Worm (Caenorhabditis elegans): ENCODE results near the gene ndua-5.

ndua-5 gene

ce11 chrIV:9506251-9506650, 18.4 kb downstream of the ndua-5 start, which contains the start of gene ttr-9:
Gene ttr-9 (minus strand): TSS chrIV:9506351.
- no peak for TF ChIP-seq hpl-2 (GFP tag; optimal IDR thresholded peaks at IDR 0.05)

- TF ChIP-seq swsn-7 (tag; optimal IDR thresholded peaks at IDR 0.05) (no peak), unc-30 (tag; optimal IDR thresholded peaks at IDR 0.05) (no peak), nhr-237 (tag; optimal IDR thresholded peaks at IDR 0.05) (no peak), mep-1 (tag; optimal IDR thresholded peaks at IDR 0.05) (no peak), lin-39 (tag; optimal IDR thresholded peaks at IDR 0.05) (no peak), mef-2 (tag; optimal IDR thresholded peaks at IDR 0.05) (no peak), egl-27 (tag; optimal IDR thresholded peaks at IDR 0.05) (no peak), efl-1 (optimal IDR thresholded peaks at IDR 0.05) (no peak), efl-1 (GFP tag; optimal IDR thresholded peaks at IDR 0.05 in 1 of 2) (peak in 1 of 2 experiments; percentile 69), elt-2 (tag; optimal IDR thresholded peaks at IDR 0.05) (peak; percentile 69), hlh-4 (tag; optimal IDR thresholded peaks at IDR 0.05) (no peak)
Observed at ce11 chrIV:9500100-9500499, 24.6 kb downstream of the ndua-5 start, which contains the start of gene ugt-21. Gene ugt-21 (plus strand): TSS chrIV:9500311.

DNA sequence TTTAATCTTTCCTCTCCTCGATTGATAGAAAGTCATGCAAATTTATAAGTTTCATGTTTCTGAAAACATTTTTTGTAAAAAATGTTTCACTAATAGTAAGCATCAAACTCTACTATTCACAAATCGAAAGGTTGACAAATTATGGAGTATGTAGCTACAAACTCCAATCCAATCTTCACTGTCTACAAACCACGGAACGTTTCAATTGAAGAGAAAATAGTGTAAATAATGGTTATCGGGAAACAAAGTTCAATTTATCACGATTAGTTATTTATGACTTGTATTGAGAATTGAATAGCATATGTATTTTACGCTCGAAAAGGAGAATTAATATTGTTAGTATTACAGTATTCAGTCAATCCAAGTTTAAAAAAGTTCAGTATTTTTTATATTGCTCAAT, 25.1 kb downstream of the ndua-5 start:
- no peak for TF ChIP-seq vab-15 (tag; optimal IDR thresholded peaks at IDR 0.05)
- TF ChIP-seq nhr-85 (tag), result no peak
- TF ChIP-seq fkh-8 (tag; optimal IDR thresholded peaks at IDR 0.05), result no peak
- TF ChIP-seq xbp-1 (tag; optimal IDR thresholded peaks at IDR 0.05), result no peak
- TF ChIP-seq ces-1 (GFP tag; optimal IDR thresholded peaks at IDR 0.05), result no peak
- TF ChIP-seq fkh-4 (tag; optimal IDR thresholded peaks at IDR 0.05; ENCODE audit: borderline replicate concordance), result no peak
- no peak for TF ChIP-seq hlh-17 (GFP tag; optimal IDR thresholded peaks at IDR 0.05; ENCODE audit: borderline replicate concordance)
- TF ChIP-seq nhr-90 (tag; optimal IDR thresholded peaks at IDR 0.05; ENCODE audit: poor library complexity), result no peak

DNA sequence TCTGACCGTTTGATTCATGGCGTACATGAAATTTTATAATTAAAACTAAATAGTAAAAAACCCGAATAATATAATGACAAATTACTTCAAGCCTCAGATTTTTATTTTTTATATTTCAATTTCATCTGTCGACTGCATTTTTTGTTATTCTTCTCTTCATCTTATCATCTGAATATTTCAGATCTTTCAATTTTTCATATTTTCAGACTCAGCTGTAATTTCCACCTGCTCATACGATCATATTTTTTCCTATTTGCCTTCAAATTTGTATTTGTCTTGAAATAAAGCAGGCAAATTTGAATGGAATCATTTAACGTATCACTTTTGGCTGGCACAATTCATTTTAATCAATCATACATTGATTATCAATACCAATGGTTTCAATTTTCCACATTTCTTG, 26.6 kb downstream of the ndua-5 start, which contains the start of gene sru-4:
Gene sru-4 (plus strand): TSS at position 301 of the 400 bp plus-strand sequence.
- TF ChIP-seq nhr-20 (tag; optimal IDR thresholded peaks at IDR 0.05), result no peak
- TF ChIP-seq nhr-28 (tag; optimal IDR thresholded peaks at IDR 0.05), result no peak
- no peak for TF ChIP-seq nhr-71 (tag; optimal IDR thresholded peaks at IDR 0.05)
- no peak for TF ChIP-seq pqm-1 (tag; optimal IDR thresholded peaks at IDR 0.05)
- TF ChIP-seq mab-9 (GFP tag; IDR thresholded peaks at IDR 0.05), result no peak
- no peak for TF ChIP-seq unc-130 (tag; optimal IDR thresholded peaks at IDR 0.05)

DNA sequence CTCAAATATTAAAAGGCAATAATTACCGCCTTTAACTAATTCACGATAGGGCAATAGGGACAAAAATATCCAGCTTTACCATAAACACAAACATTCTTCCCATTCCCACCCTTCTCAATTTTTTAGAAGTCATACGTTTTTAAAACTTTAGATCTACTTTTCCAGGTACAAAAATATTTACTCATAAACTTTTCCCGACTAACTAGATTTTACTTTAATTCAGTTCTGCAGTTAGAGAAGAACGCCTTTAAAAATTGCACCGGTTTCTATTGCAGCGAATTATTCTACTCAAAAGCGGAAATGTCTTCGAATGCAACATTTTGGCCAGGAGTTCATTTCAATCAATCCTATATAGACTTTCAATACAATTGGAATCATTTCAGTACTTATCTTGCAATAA, 28.4 kb downstream of the ndua-5 start, which contains the start of gene sru-3:
Gene sru-3 (plus strand): TSS at position 301 of the 400 bp plus-strand sequence.
- TF ChIP-seq nhr-85 (tag) (peak; percentile 25), nhr-11 (tag; optimal IDR thresholded peaks at IDR 0.05) (no peak), unc-98 (GFP tag; IDR thresholded peaks at IDR 0.05) (no peak), tbx-2 (tag; optimal IDR thresholded peaks at IDR 0.05) (no peak), ces-1 (GFP tag; optimal IDR thresholded peaks at IDR 0.05) (no peak), C16A3.4 (tag; optimal IDR thresholded peaks at IDR 0.05) (no peak), aha-1 (tag; optimal IDR thresholded peaks at IDR 0.05) (no peak), snpc-4 (tag; optimal IDR thresholded peaks at IDR 0.05) (no peak)

DNA sequence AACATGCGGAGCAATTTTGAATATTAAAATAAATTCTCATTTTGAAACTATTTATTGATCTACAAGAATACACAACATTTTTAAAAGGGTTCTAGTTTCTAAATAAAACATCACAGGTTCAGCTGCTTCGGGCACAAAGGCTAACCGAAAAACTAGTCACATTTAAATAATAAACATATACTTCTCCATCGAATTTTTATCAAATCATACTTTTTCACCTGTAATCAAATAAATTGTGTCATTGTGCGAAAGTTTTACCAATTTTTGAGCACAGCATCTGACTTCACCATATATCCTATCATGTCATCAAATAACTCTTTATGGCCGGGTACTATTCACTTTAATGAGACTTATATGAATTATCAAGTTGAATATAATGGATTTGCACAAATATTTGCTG, 34.4 kb downstream of the ndua-5 start, which contains the start of gene sru-6:
Gene sru-6 (plus strand): TSS at position 301 of the 400 bp plus-strand sequence.
- TF ChIP-seq ama-1 (optimal IDR thresholded peaks at IDR 0.05), result no peak

ce11 chrIV:9488315-9488714, 36.4 kb downstream of the ndua-5 start, which contains the start of gene sru-1:
Gene sru-1 (plus strand): TSS chrIV:9488615.
- TF ChIP-seq egl-13 (tag; optimal IDR thresholded peaks at IDR 0.05), result no peak
- TF ChIP-seq rnt-1 (tag; optimal IDR thresholded peaks at IDR 0.05), result no peak
- no peak for TF ChIP-seq hlh-4 (tag; optimal IDR thresholded peaks at IDR 0.05)
- TF ChIP-seq nhr-84 (tag; optimal IDR thresholded peaks at IDR 0.05), result no peak
- no peak for TF ChIP-seq lin-35 (GFP tag; optimal IDR thresholded peaks at IDR 0.05)
- no peak for TF ChIP-seq lin-13 (GFP tag; optimal IDR thresholded peaks at IDR 0.05)
- no peak for TF ChIP-seq ces-1 (GFP tag; optimal IDR thresholded peaks at IDR 0.05)
- no peak for TF ChIP-seq vab-15 (tag; optimal IDR thresholded peaks at IDR 0.05)
- TF ChIP-seq fkh-10 (GFP tag; optimal IDR thresholded peaks at IDR 0.05), result no peak
- TF ChIP-seq snu-23 (GFP tag; optimal IDR thresholded peaks at IDR 0.05), result no peak

Data from whole organism, L1 larva.